Fruit fly (Drosophila melanogaster) whole organism, embryonic: ENCODE measurements around the gene stwl.

Source experiments
- Awh ChIP-seq: fragments of 200-800 bp; sonication (Bioruptor generic); IDR thresholded peaks from 2 replicates; pipeline ENCODE4, ENCODE4 v1.3.6; 2022; ENCODE audit warnings: missing biosample characterization, missing genetic modification characterization
- B-H1 ChIP-seq: fragments of 200-800 bp; sonication (Bioruptor generic); IDR thresholded peaks from 3 replicates; pipeline ENCODE4 v1.3.6; 2022; ENCODE audit warnings: missing biosample characterization, missing genetic modification characterization
- CG10209 ChIP-seq: fragments of 200-800 bp; sonication (Bioruptor generic); optimal IDR thresholded peaks from 3 replicates; lab custom pipeline; 2017; ENCODE audit warnings: missing biosample characterization, mild to moderate bottlenecking, missing genetic modification characterization, missing genetic modification reagents
- CG10366 ChIP-seq: fragments of 200-800 bp; sonication (Bioruptor generic); IDR thresholded peaks from 2 replicates; pipeline ENCODE4 v1.3.6; 2022; ENCODE audit warnings: missing biosample characterization, missing genetic modification characterization
- CG11398 ChIP-seq: fragments of 200-800 bp; sonication (Bioruptor generic); optimal IDR thresholded peaks from 2 replicates; lab custom pipeline; 2016; ENCODE audit warnings: missing biosample characterization, missing genetic modification characterization
- CG13287 ChIP-seq: fragments of 200-800 bp; sonication (Bioruptor generic); IDR thresholded peaks from 2 replicates; pipeline ENCODE4 v1.3.6; 2022; ENCODE audit warnings: missing biosample characterization, missing genetic modification characterization; ENCODE audit not compliant: partially characterized antibody
- CG14860 ChIP-seq: fragments of 200-800 bp; sonication (Bioruptor generic); IDR thresholded peaks from 3 replicates; pipeline ENCODE4 v1.3.6; 2022; ENCODE audit warnings: missing biosample characterization, missing genetic modification characterization; ENCODE audit not compliant: partially characterized antibody
- CG15269 ChIP-seq: fragments of 200-800 bp; sonication (Bioruptor generic); optimal IDR thresholded peaks from 2 replicates; lab custom pipeline; 2018; ENCODE audit warnings: missing biosample characterization, mild to moderate bottlenecking, missing genetic modification characterization, moderate library complexity
- CG17359 ChIP-seq: fragments of 200-800 bp; sonication (Bioruptor generic); optimal IDR thresholded peaks from 3 replicates; lab custom pipeline; 2018; ENCODE audit warnings: missing biosample characterization, mild to moderate bottlenecking, missing genetic modification characterization, moderate library complexity
- CG17385 ChIP-seq: fragments of 200-800 bp; sonication (Bioruptor generic); optimal IDR thresholded peaks from 3 replicates; lab custom pipeline; 2018; ENCODE audit warnings: missing biosample characterization, mild to moderate bottlenecking, missing genetic modification characterization
- CG6689 ChIP-seq: fragments of 200-800 bp; sonication (Bioruptor generic); IDR thresholded peaks from 2 replicates; pipeline ENCODE4 v1.3.6; 2022; ENCODE audit warnings: missing biosample characterization, missing genetic modification characterization
- CG7372 ChIP-seq: fragments of 200-800 bp; sonication (Bioruptor generic); IDR thresholded peaks from 2 replicates; pipeline ENCODE4 v1.3.6; 2022; ENCODE audit warnings: missing biosample characterization, missing genetic modification characterization
- CG8944 ChIP-seq: fragments of 200-800 bp; sonication (Bioruptor generic); optimal IDR thresholded peaks from 3 replicates; lab custom pipeline; 2016; ENCODE audit warnings: missing biosample characterization, missing genetic modification characterization
- CG9817 ChIP-seq: fragments of 200-800 bp; sonication (Bioruptor generic); optimal IDR thresholded peaks from 2 replicates; lab custom pipeline; 2018; ENCODE audit warnings: missing biosample characterization, mild to moderate bottlenecking, missing genetic modification characterization, moderate library complexity
- CG9932 ChIP-seq: fragments of 200-800 bp; sonication (Bioruptor generic); IDR thresholded peaks from 2 replicates; pipeline ENCODE4 v1.3.6; 2022; ENCODE audit warnings: missing biosample characterization, missing genetic modification characterization
- D19A ChIP-seq: fragments of 200-800 bp; optimal IDR thresholded peaks from 3 replicates; lab custom pipeline; 2019; ENCODE audit warnings: missing biosample characterization, mild to moderate bottlenecking, missing genetic modification characterization, moderate library complexity
- Dip2 ChIP-seq: fragments of 200-800 bp; sonication (Bioruptor generic); IDR thresholded peaks from 2 replicates; pipeline ENCODE4 v1.3.6; 2022; ENCODE audit warnings: missing biosample characterization, missing genetic modification characterization
- Fer1 ChIP-seq: fragments of 200-800 bp; sonication (Bioruptor generic); optimal IDR thresholded peaks from 2 replicates; lab custom pipeline; 2017; ENCODE audit warnings: missing biosample characterization, mild to moderate bottlenecking, missing genetic modification characterization
- HLH54F ChIP-seq: fragments of 200-800 bp; sonication (Bioruptor generic); optimal IDR thresholded peaks from 3 replicates; lab custom pipeline; 2016; ENCODE audit warnings: missing biosample characterization, missing genetic modification characterization
- Hr39 ChIP-seq: fragments of >200 bp; optimal IDR thresholded peaks from 2 replicates; lab custom pipeline; 2017
- Oli ChIP-seq: fragments of 200-800 bp; sonication (Bioruptor generic); optimal IDR thresholded peaks from 2 replicates; lab custom pipeline; 2018; ENCODE audit warnings: missing biosample characterization, mild to moderate bottlenecking, missing genetic modification characterization, moderate library complexity
- Ravus ChIP-seq: fragments of 200-800 bp; sonication (Bioruptor generic); IDR thresholded peaks from 2 replicates; pipeline ENCODE4 v1.3.6; 2022; ENCODE audit warnings: missing biosample characterization, missing genetic modification characterization
- Six4 ChIP-seq: fragments of 200-800 bp; sonication (Bioruptor generic); optimal IDR thresholded peaks from 2 replicates; lab custom pipeline; 2016; ENCODE audit warnings: missing biosample characterization, missing genetic modification characterization
- Sox100B ChIP-seq: fragments of 200-800 bp; sonication (Bioruptor generic); optimal IDR thresholded peaks from 3 replicates; lab custom pipeline; 2018; ENCODE audit warnings: missing biosample characterization, mild to moderate bottlenecking, missing genetic modification characterization
- Sry-δ ChIP-seq: fragments of 200-800 bp; sonication (Bioruptor generic); optimal IDR thresholded peaks from 2 replicates; lab custom pipeline; 2016; ENCODE audit warnings: missing biosample characterization, missing genetic modification characterization
- Trl ChIP-seq, 3 experiments: fragments of >200 bp in 2 of 3; fragments of 200-800 bp in 1 of 3; sonication (Bioruptor generic) in 1 of 3; optimal IDR thresholded peaks; 2 replicates in 1 of 3; 3 replicates in 2 of 3; lab custom pipeline; 2016 to 2017; ENCODE audit warnings: missing biosample characterization in 1 of 3, missing genetic modification characterization in 1 of 3
- YL-1 ChIP-seq: fragments of 200-800 bp; sonication (Bioruptor generic); optimal IDR thresholded peaks from 3 replicates; lab custom pipeline; 2017; ENCODE audit warnings: missing biosample characterization, mild to moderate bottlenecking, missing genetic modification characterization
- ab ChIP-seq: fragments of 200-800 bp; sonication (Bioruptor generic); optimal IDR thresholded peaks from 2 replicates; lab custom pipeline; 2016; ENCODE audit warnings: missing biosample characterization, missing genetic modification characterization
- ash1 ChIP-seq: fragments of 200-800 bp; sonication (Bioruptor generic); optimal IDR thresholded peaks from 2 replicates; lab custom pipeline; 2018; ENCODE audit warnings: missing biosample characterization, mild to moderate bottlenecking, missing genetic modification characterization
- cg ChIP-seq: fragments of 200-800 bp; sonication (Bioruptor generic); optimal IDR thresholded peaks from 3 replicates; lab custom pipeline; 2019; ENCODE audit warnings: missing biosample characterization, mild to moderate bottlenecking, missing genetic modification characterization, moderate library complexity
- chn ChIP-seq: fragments of 200-800 bp; sonication (Bioruptor generic); optimal IDR thresholded peaks from 2 replicates; lab custom pipeline; 2016; ENCODE audit warnings: missing biosample characterization, missing genetic modification characterization
- da ChIP-seq: fragments of 200-800 bp; sonication (Bioruptor generic); optimal IDR thresholded peaks from 2 replicates; lab custom pipeline; 2016; ENCODE audit warnings: missing biosample characterization, missing genetic modification characterization
- dmrt11E ChIP-seq: fragments of 200-800 bp; sonication (Bioruptor generic); optimal IDR thresholded peaks from 3 replicates; lab custom pipeline; 2018; ENCODE audit warnings: missing biosample characterization, mild to moderate bottlenecking, missing genetic modification characterization, moderate library complexity
- en ChIP-seq: fragments of 200-800 bp; sonication (Bioruptor generic); optimal IDR thresholded peaks from 2 replicates; lab custom pipeline; 2016; ENCODE audit warnings: missing biosample characterization, missing genetic modification characterization
- esg ChIP-seq: fragments of 200-800 bp; sonication (Bioruptor generic); conservative IDR thresholded peaks from 2 replicates; pipeline ENCODE4 v1.3.6; 2022; ENCODE audit warnings: missing biosample characterization, missing genetic modification characterization
- fd102C ChIP-seq: fragments of 200-800 bp; sonication (Bioruptor generic); optimal IDR thresholded peaks from 2 replicates; lab custom pipeline; 2018; ENCODE audit warnings: missing biosample characterization, mild to moderate bottlenecking, missing genetic modification characterization, moderate library complexity
- fd3F ChIP-seq: fragments of 200-800 bp; sonication (Bioruptor generic); optimal IDR thresholded peaks from 2 replicates; lab custom pipeline; 2018; ENCODE audit warnings: missing biosample characterization, mild to moderate bottlenecking, missing genetic modification characterization, moderate library complexity
- fd96Cb ChIP-seq: fragments of 200-800 bp; sonication (Bioruptor generic); optimal IDR thresholded peaks from 2 replicates; lab custom pipeline; 2018; ENCODE audit warnings: missing biosample characterization, mild to moderate bottlenecking, missing genetic modification characterization, moderate library complexity
- ham ChIP-seq: fragments of 200-800 bp; sonication (Bioruptor generic); IDR thresholded peaks from 2 replicates; pipeline ENCODE4 v1.3.6; 2022; ENCODE audit warnings: missing biosample characterization, missing genetic modification characterization
- jigr1 ChIP-seq: fragments of 200-800 bp; sonication (Bioruptor generic); IDR thresholded peaks from 3 replicates; pipeline ENCODE4 v1.3.6; 2022; ENCODE audit warnings: missing biosample characterization, missing genetic modification characterization
- lmd ChIP-seq: fragments of 200-800 bp; sonication (Bioruptor generic); IDR thresholded peaks from 2 replicates; pipeline ENCODE4 v1.3.6; 2022; ENCODE audit warnings: missing biosample characterization, missing genetic modification characterization
- mirr ChIP-seq: fragments of 200-800 bp; sonication (Bioruptor generic); optimal IDR thresholded peaks from 3 replicates; lab custom pipeline; 2018; ENCODE audit warnings: missing biosample characterization, mild to moderate bottlenecking, missing genetic modification characterization
- odd ChIP-seq: fragments of 200-800 bp; sonication (Bioruptor generic); optimal IDR thresholded peaks from 2 replicates; lab custom pipeline; 2017; ENCODE audit warnings: missing biosample characterization, mild to moderate bottlenecking, missing genetic modification characterization
- phol ChIP-seq: fragments of 200-800 bp; sonication (Bioruptor generic); optimal IDR thresholded peaks from 3 replicates; lab custom pipeline; 2018; ENCODE audit warnings: missing biosample characterization, mild to moderate bottlenecking, missing genetic modification characterization, moderate library complexity
- ranshi ChIP-seq: fragments of 200-800 bp; sonication (Bioruptor generic); IDR thresholded peaks from 2 replicates; pipeline ENCODE4 v1.3.6; 2022; ENCODE audit warnings: missing biosample characterization, missing genetic modification characterization
- sna ChIP-seq: fragments of 200-800 bp; sonication (Bioruptor generic); IDR thresholded peaks from 2 replicates; pipeline ENCODE4 v1.3.6; 2022; ENCODE audit warnings: missing biosample characterization, missing genetic modification characterization; ENCODE audit not compliant: partially characterized antibody
- stc ChIP-seq: fragments of 200-800 bp; sonication (Bioruptor generic); IDR thresholded peaks from 2 replicates; pipeline ENCODE4 v1.3.6; 2022; ENCODE audit warnings: missing biosample characterization, missing genetic modification characterization
- tap ChIP-seq: fragments of 200-800 bp; optimal IDR thresholded peaks from 3 replicates; lab custom pipeline; 2019; ENCODE audit warnings: missing biosample characterization, mild to moderate bottlenecking, missing genetic modification characterization, moderate library complexity
- vfl ChIP-seq: fragments of 200-800 bp; sonication (Bioruptor generic); optimal IDR thresholded peaks from 2 replicates; lab custom pipeline; 2016; ENCODE audit warnings: missing biosample characterization, missing genetic modification characterization
- wor ChIP-seq: fragments of 200-800 bp; sonication (Bioruptor generic); IDR thresholded peaks from 2 replicates; pipeline ENCODE4 v1.3.6; 2022; ENCODE audit warnings: missing biosample characterization, missing genetic modification characterization

The stwl gene

DNA sequence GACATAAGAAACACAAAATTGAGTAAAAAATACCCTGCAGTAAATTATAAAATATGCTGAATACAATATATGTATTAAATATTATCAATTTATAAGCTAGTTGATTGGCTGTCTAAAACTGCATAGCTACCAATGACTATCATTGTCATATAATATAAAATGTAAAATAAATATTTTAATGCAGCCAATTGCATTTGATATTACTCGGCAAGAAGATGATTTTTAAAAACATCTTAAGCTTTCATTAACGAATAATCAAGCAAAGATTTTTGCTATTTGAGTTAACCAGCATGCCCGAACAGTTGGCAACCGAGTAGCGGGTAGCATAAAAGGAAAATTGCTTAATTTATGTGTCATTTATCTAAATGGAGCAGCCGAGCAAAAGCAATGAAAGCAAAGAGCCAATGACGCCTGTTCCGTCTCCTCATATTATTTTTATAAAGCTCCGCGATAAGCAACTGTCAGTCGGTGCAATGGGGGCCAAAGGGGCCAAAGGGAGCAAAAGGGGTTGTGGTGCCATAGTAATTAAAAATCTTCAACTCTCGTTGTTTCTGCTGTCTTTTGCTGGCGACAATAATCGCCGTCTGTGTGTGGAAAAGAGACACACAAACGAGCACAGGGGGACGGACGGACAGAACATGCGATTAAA lies 46.5 kb downstream of the stwl start (continued):
- TF ChIP-seq odd (GFP tag; lab: Kevin White, UChicago) (no peak), CG15269 (tag; lab: Kevin White, UChicago) (peak; percentile 58), phol (peak; percentile 72), CG10209 (GFP tag; lab: Kevin White, UChicago) (peak; percentile 29), fd3F (GFP tag; lab: Kevin White, UChicago) (no peak), Fer1 (no peak), D19A (tag; lab: Kevin White, UChicago) (peak; percentile 75), cg (GFP tag; lab: Kevin White, UChicago) (no peak), CG14860 (GFP tag; lab: Robert Waterston, UW) (no peak), ash1 (GFP tag; lab: Kevin White, UChicago) (no peak), CG9817 (peak; percentile 28), fd102C (GFP tag; lab: Kevin White, UChicago) (no peak), esg (GFP tag; lab: Robert Waterston, UW) (peak; percentile 52), Six4 (GFP tag; lab: Kevin White, UChicago) (no peak), mirr (GFP tag; lab: Kevin White, UChicago) (peak; percentile 35), Hr39 (no peak), CG6689 (peak; percentile 63), CG8944 (GFP tag; lab: Kevin White, UChicago) (no peak), CG10366 (GFP tag; lab: Robert Waterston, UW) (peak; percentile 44), sna (GFP tag; lab: Robert Waterston, UW) (no peak), CG13287 (GFP tag; lab: Robert Waterston, UW) (no peak), da (GFP tag; lab: Kevin White, UChicago) (no peak), B-H1 (GFP tag; lab: Robert Waterston, UW) (peak; percentile 43; the same call in 1 of the 3 replicates), YL-1 (GFP tag; lab: Kevin White, UChicago) (no peak), jigr1 (0 out of 3 replicates have a peak, but pooled peaks have one; percentile 8), Oli (tag; lab: Kevin White, UChicago) (peak; percentile 57), Ravus (GFP tag; lab: Robert Waterston, UW) (no peak), Dip2 (GFP tag; lab: Robert Waterston, UW) (no peak), wor (GFP tag; lab: Robert Waterston, UW) (0 out of 2 replicates have a peak, but pooled peaks have one; percentile 37), CG17385 (GFP tag; lab: Kevin White, UChicago) (peak; percentile 18), Sry-δ (GFP tag; lab: Kevin White, UChicago) (no peak), en (GFP tag; lab: Kevin White, UChicago) (no peak), ab (GFP tag; lab: Kevin White, UChicago) (no peak), CG9932 (GFP tag; lab: Robert Waterston, UW) (no peak), Awh (GFP tag; lab: Robert Waterston, UW) (no peak), ranshi (0 out of 2 replicates have a peak, but pooled peaks have one; percentile 14), vfl (no peak), dmrt11E (no peak), ham (GFP tag; lab: Robert Waterston, UW) (no peak), Sox100B (peak; percentile 70), Trl (optimal IDR thresholded peaks at IDR 0.05; lab: Kevin White, UChicago) (no peak), Trl (GFP tag; optimal IDR thresholded peaks at IDR 0.05; lab: Kevin White, UChicago) (no peak), stc (GFP tag; lab: Robert Waterston, UW) (peak; percentile 37; the same call in 1 of the 2 replicates), chn (no peak), fd96Cb (tag; lab: Kevin White, UChicago) (peak; percentile 70), tap (peak; percentile 25), CG11398 (GFP tag; lab: Kevin White, UChicago) (no peak), lmd (GFP tag; lab: Robert Waterston, UW) (peak; percentile 44), HLH54F (no peak), CG17359 (peak; percentile 44), CG7372 (GFP tag; lab: Robert Waterston, UW) (no peak)
